Worm (Caenorhabditis elegans) whole organism, L4/young adult: ENCODE data around the gene rcd-1.
"Not testable (repeated sequence)": the region's sequence is repeated elsewhere in the genome, so short reads cannot be mapped to it uniquely, and the experiment has no call there.

Source experiments
- W03F9.2 ChIP-seq: fragments of 150-350 bp; optimal IDR thresholded peaks from 2 replicates; lab custom pipeline; 2014; ENCODE audit warnings: missing biosample characterization, missing genetic modification characterization
- dao-5 ChIP-seq: sonication (generic microtip); optimal IDR thresholded peaks from 2 replicates; lab custom pipeline; 2016; ENCODE audit warnings: missing genotype, missing genetic modification characterization, moderate library complexity, missing compliant biosample characterization
- him-1 ChIP-seq: sonication (generic microtip); optimal IDR thresholded peaks from 2 replicates; lab custom pipeline; 2016; ENCODE audit warnings: missing genotype, missing genetic modification reagents, missing genetic modification characterization, missing compliant biosample characterization

Gene rcd-1

ce11 chrII:3747405-3747804 is 6.3 kb upstream of the rcd-1 start, which contains the start of gene fbxb-92:
TSS of gene fbxb-92 (minus strand) at chrII:3747505.
- TF ChIP-seq him-1 (tag; lab: Kevin White, UChicago), result no peak
- TF ChIP-seq dao-5 (tag; lab: Kevin White, UChicago), result no peak
- TF ChIP-seq W03F9.2 (tag; lab: Kevin White, UChicago), result no peak

ce11 chrII:3748719-3749118 is 5.0 kb upstream of the rcd-1 start, which contains the start of gene fbxb-90:
TSS of gene fbxb-90 (minus strand) at chrII:3748819.
- TF ChIP-seq W03F9.2 (tag; lab: Kevin White, UChicago) (no peak), him-1 (tag; lab: Kevin White, UChicago) (no peak), dao-5 (tag; lab: Kevin White, UChicago) (no peak)

ce11 chrII:3750685-3751084 is 3.0 kb upstream of the rcd-1 start, which contains the start of gene fbxb-91:
TSS of gene fbxb-91 (minus strand) at chrII:3750785.
- TF ChIP-seq W03F9.2 (tag; lab: Kevin White, UChicago), result no peak
- TF ChIP-seq dao-5 (tag; lab: Kevin White, UChicago), result no peak
- TF ChIP-seq him-1 (tag; lab: Kevin White, UChicago), result no peak

- TF ChIP-seq him-1 (tag; lab: Kevin White, UChicago) (no peak), W03F9.2 (tag; lab: Kevin White, UChicago) (no peak), dao-5 (tag; lab: Kevin White, UChicago) (no peak)
Observed at ce11 chrII:3752184-3752583, 1.5 kb upstream of the rcd-1 start, which contains the start of gene sdz-11. TSS of gene sdz-11 (minus strand) at chrII:3752284.

- no peak for TF ChIP-seq dao-5 (tag; lab: Kevin White, UChicago)
- TF ChIP-seq W03F9.2 (tag; lab: Kevin White, UChicago), result no peak
- TF ChIP-seq him-1 (tag; lab: Kevin White, UChicago), result no peak
Observed at ce11 chrII:3757499-3757898, 3.8 kb downstream of the rcd-1 start, which contains the start of gene srx-111. TSS of gene srx-111 (plus strand) at chrII:3757799.

ce11 chrII:3759010-3759409 is 5.3 kb downstream of the rcd-1 start, which contains the start of gene T24E12.12:
TSS of gene T24E12.12 (plus strand) at chrII:3759290.
- TF ChIP-seq him-1 (tag; lab: Kevin White, UChicago), result no peak
- TF ChIP-seq W03F9.2 (tag; lab: Kevin White, UChicago), result no peak
- no peak for TF ChIP-seq dao-5 (tag; lab: Kevin White, UChicago)

- not testable (repeated sequence) for TF ChIP-seq W03F9.2, him-1, dao-5 (tag; lab: Kevin White, UChicago)
Observed at ce11 chrII:3761599-3761998, 7.9 kb downstream of the rcd-1 start, which contains the start of gene T24E12.6. TSS of gene T24E12.6 (minus strand) at chrII:3761699.

- TF ChIP-seq W03F9.2 (tag; lab: Kevin White, UChicago), result no peak
- no peak for TF ChIP-seq him-1 (tag; lab: Kevin White, UChicago)
- TF ChIP-seq dao-5 (tag; lab: Kevin White, UChicago), result no peak
Observed at ce11 chrII:3764486-3764885, 10.8 kb downstream of the rcd-1 start, which contains the start of gene srx-112. TSS of gene srx-112 (minus strand) at chrII:3764586.

ce11 chrII:3771640-3772039 is 17.9 kb downstream of the rcd-1 start:
- TF ChIP-seq dao-5 (tag; lab: Kevin White, UChicago) (no peak), him-1 (tag; lab: Kevin White, UChicago) (no peak), W03F9.2 (tag; lab: Kevin White, UChicago) (no peak)

- no peak for TF ChIP-seq W03F9.2 (tag; lab: Kevin White, UChicago)
- no peak for TF ChIP-seq dao-5 (tag; lab: Kevin White, UChicago)
- TF ChIP-seq him-1 (tag; lab: Kevin White, UChicago), result no peak
Observed at ce11 chrII:3773130-3773529, 19.4 kb downstream of the rcd-1 start, which contains the start of gene T24E12.10. TSS of gene T24E12.10 (minus strand) at chrII:3773230.

ce11 chrII:3775719-3776118 is 22.0 kb downstream of the rcd-1 start, which contains the start of gene T24E12.3:
TSS of gene T24E12.3 (plus strand) at chrII:3776019.
- no peak for TF ChIP-seq him-1 (tag; lab: Kevin White, UChicago)
- TF ChIP-seq dao-5 (tag; lab: Kevin White, UChicago), result no peak
- no peak for TF ChIP-seq W03F9.2 (tag; lab: Kevin White, UChicago)

- no peak for TF ChIP-seq dao-5 (tag; lab: Kevin White, UChicago)
- TF ChIP-seq W03F9.2 (tag; lab: Kevin White, UChicago), result no peak
- no peak for TF ChIP-seq him-1 (tag; lab: Kevin White, UChicago)
Observed at ce11 chrII:3777802-3778201, 24.1 kb downstream of the rcd-1 start.

- no peak for TF ChIP-seq W03F9.2 (tag; lab: Kevin White, UChicago)
- TF ChIP-seq dao-5 (tag; lab: Kevin White, UChicago), result no peak
- no peak for TF ChIP-seq him-1 (tag; lab: Kevin White, UChicago)
Observed at ce11 chrII:3779463-3779862, 25.8 kb downstream of the rcd-1 start, which contains the start of gene T24E12.11. TSS of gene T24E12.11 (minus strand) at chrII:3779563.

- TF ChIP-seq W03F9.2 (tag; lab: Kevin White, UChicago) (no peak), dao-5 (tag; lab: Kevin White, UChicago) (no peak), him-1 (tag; lab: Kevin White, UChicago) (no peak)
Observed at ce11 chrII:3781238-3781637, 27.5 kb downstream of the rcd-1 start.
